Worm (Caenorhabditis elegans) whole organism, L2 larva: ENCODE data around the gene F35F10.1.

ENCODE experiments used
- C34F6.9 ChIP-seq: fragments of 150-350 bp; optimal IDR thresholded peaks from 2 replicates; lab custom pipeline; 2014; ENCODE audit warnings: missing biosample characterization, missing genetic modification characterization
- F13H6.1 ChIP-seq: sonication (generic microtip); optimal IDR thresholded peaks from 2 replicates; lab custom pipeline; 2016; ENCODE audit warnings: missing genetic modification characterization, missing compliant biosample characterization
- Y55F3AM.14 ChIP-seq: fragments of 200-800 bp; sonication (Bioruptor generic); optimal IDR thresholded peaks from 2 replicates; lab custom pipeline; 2018; ENCODE audit warnings: mild to moderate bottlenecking, missing genetic modification characterization, missing compliant biosample characterization
- ZK546.5 ChIP-seq: sonication (generic microtip); optimal IDR thresholded peaks from 2 replicates; lab custom pipeline; 2017; ENCODE audit warnings: missing biosample characterization, missing genetic modification characterization
- alr-1 ChIP-seq: fragments of 150-350 bp; optimal IDR thresholded peaks from 2 replicates; lab custom pipeline; 2014; ENCODE audit warnings: missing biosample characterization, missing genetic modification characterization
- ama-1 ChIP-seq: fragments of 150-350 bp; optimal IDR thresholded peaks from 2 replicates; lab custom pipeline; 2018; ENCODE audit warnings: inconsistent platforms
- blmp-1 ChIP-seq: sonication (generic microtip); optimal IDR thresholded peaks from 2 replicates; lab custom pipeline; 2017; ENCODE audit warnings: missing genetic modification characterization, mild to moderate bottlenecking, missing compliant biosample characterization, antibody characterized with exemption, moderate library complexity; ENCODE audit not compliant: insufficient read depth
- ceh-16 ChIP-seq: fragments of 150-350 bp; optimal IDR thresholded peaks from 2 replicates; lab custom pipeline; 2014; ENCODE audit warnings: missing biosample characterization, missing genetic modification characterization
- ceh-82 ChIP-seq: fragments of 150-350 bp; optimal IDR thresholded peaks from 2 replicates; lab custom pipeline; 2014; ENCODE audit warnings: missing biosample characterization, missing genetic modification characterization
- crh-2 ChIP-seq: sonication (generic microtip); optimal IDR thresholded peaks from 2 replicates; lab custom pipeline; 2017; ENCODE audit warnings: missing biosample characterization, missing genetic modification characterization
- elt-3 ChIP-seq: sonication (generic microtip); optimal IDR thresholded peaks from 2 replicates; lab custom pipeline; 2017; ENCODE audit warnings: missing biosample characterization, missing genetic modification characterization
- gmeb-1 ChIP-seq: fragments of 150-350 bp; optimal IDR thresholded peaks from 2 replicates; lab custom pipeline; 2014; ENCODE audit warnings: missing biosample characterization, missing genetic modification characterization
- lin-13 ChIP-seq: fragments of 150-350 bp; optimal IDR thresholded peaks from 2 replicates; lab custom pipeline; 2014; ENCODE audit warnings: missing biosample characterization, missing genetic modification reagents, missing genetic modification characterization
- lin-39 ChIP-seq: fragments of 150-350 bp; optimal IDR thresholded peaks from 2 replicates; lab custom pipeline; 2014; ENCODE audit warnings: missing biosample characterization, missing genetic modification reagents, missing genetic modification characterization
- lsy-2 ChIP-seq, 2 experiments: fragments of 150-350 bp in 1 of 2; sonication (generic microtip) in 1 of 2; optimal IDR thresholded peaks; 2 replicates each; lab custom pipeline; 2014 to 2017; ENCODE audit warnings: missing biosample characterization in 2 of 2, missing genetic modification characterization in 2 of 2
- mab-5 ChIP-seq: fragments of 150-350 bp; optimal IDR thresholded peaks from 2 replicates; lab custom pipeline; 2014; ENCODE audit warnings: missing biosample characterization, missing genetic modification characterization
- mbf-1 ChIP-seq: sonication (generic microtip); optimal IDR thresholded peaks from 2 replicates; lab custom pipeline; 2017; ENCODE audit warnings: missing biosample characterization, missing genetic modification characterization
- mdl-1 ChIP-seq, 2 experiments: fragments of 150-350 bp in 1 of 2; sonication (generic microtip) in 1 of 2; optimal IDR thresholded peaks; 2 replicates each; lab custom pipeline; 2017; ENCODE audit warnings: missing biosample characterization in 2 of 2, missing genetic modification characterization in 2 of 2
- nhr-10 ChIP-seq: sonication (generic microtip); optimal IDR thresholded peaks from 2 replicates; lab custom pipeline; 2017; ENCODE audit warnings: missing biosample characterization, missing genetic modification characterization
- nhr-21 ChIP-seq: fragments of 150-350 bp; optimal IDR thresholded peaks from 2 replicates; lab custom pipeline; 2014; ENCODE audit warnings: missing biosample characterization, missing genetic modification characterization
- nhr-23 ChIP-seq: fragments of 150-350 bp; optimal IDR thresholded peaks from 2 replicates; lab custom pipeline; 2014; ENCODE audit warnings: missing biosample characterization, missing genetic modification reagents, missing genetic modification characterization
- nhr-237 ChIP-seq: fragments of 150-350 bp; optimal IDR thresholded peaks from 2 replicates; lab custom pipeline; 2014; ENCODE audit warnings: missing biosample characterization, missing genetic modification characterization
- nhr-6 ChIP-seq: fragments of 150-350 bp; optimal IDR thresholded peaks from 2 replicates; lab custom pipeline; 2014; ENCODE audit warnings: missing biosample characterization, missing genetic modification characterization
- nhr-77 ChIP-seq: fragments of 150-350 bp; optimal IDR thresholded peaks from 2 replicates; lab custom pipeline; 2014; ENCODE audit warnings: missing biosample characterization, missing genetic modification characterization
- peb-1 ChIP-seq: fragments of 150-350 bp; optimal IDR thresholded peaks from 2 replicates; lab custom pipeline; 2014; ENCODE audit warnings: missing biosample characterization, missing genetic modification characterization
- sem-4 ChIP-seq: fragments of 150-350 bp; optimal IDR thresholded peaks from 2 replicates; lab custom pipeline; 2014; ENCODE audit warnings: missing biosample characterization, missing genetic modification reagents, missing genetic modification characterization
- skn-1 ChIP-seq: sonication (generic microtip); optimal IDR thresholded peaks from 2 replicates; lab custom pipeline; 2017; ENCODE audit warnings: missing biosample characterization, missing genetic modification characterization
- sma-9 ChIP-seq, 2 experiments: fragments of 150-350 bp in 1 of 2; sonication (generic microtip) in 1 of 2; optimal IDR thresholded peaks; 2 replicates each; lab custom pipeline; 2014 to 2016; ENCODE audit warnings: missing genetic modification characterization in 2 of 2, mild to moderate bottlenecking in 1 of 2, missing biosample characterization in 1 of 2, missing compliant biosample characterization in 1 of 2, missing genetic modification reagents in 1 of 2, moderate library complexity in 1 of 2
- snpc-4 ChIP-seq: fragments of 150-350 bp; optimal IDR thresholded peaks from 2 replicates; lab custom pipeline; 2014; ENCODE audit warnings: missing biosample characterization, missing genetic modification characterization
- ztf-1 ChIP-seq: fragments of 200-800 bp; sonication (Bioruptor generic); conservative IDR thresholded peaks from 2 replicates; pipeline ENCODE4 v1.3.6; 2022; ENCODE audit warnings: missing genetic modification characterization, missing compliant biosample characterization

The F35F10.1 gene

ce11 chrV:3276184-3276583, 39.9 kb upstream of the F35F10.1 start:
- TF ChIP-seq sem-4 (tag; lab: Kevin White, UChicago): peak; percentile 4
- peak; percentile 92 for TF ChIP-seq sma-9 (GFP tag; optimal IDR thresholded peaks at IDR 0.05; lab: Kevin White, UChicago)
- TF ChIP-seq sma-9 (tag; optimal IDR thresholded peaks at IDR 0.05; lab: Kevin White, UChicago): no peak
- no peak for TF ChIP-seq peb-1 (tag; lab: Kevin White, UChicago)
- peak; percentile 80 for TF ChIP-seq F13H6.1 (tag; lab: Kevin White, UChicago)
- TF ChIP-seq elt-3 (tag; lab: Kevin White, UChicago): no peak

- TF ChIP-seq C34F6.9 (peak; percentile 9), ZK546.5 (tag; lab: Kevin White, UChicago) (no peak), lsy-2 (tag; optimal IDR thresholded peaks at IDR 0.05; lab: Kevin White, UChicago) (peak in 1 of 2 experiments; percentile 18)
These were observed 37.9 kb upstream of the F35F10.1 start, which contains the start of gene fbxa-64 for ce11 chrV:3278101-3278639. fbxa-64 (minus strand) TSS chrV:3278151.

- TF ChIP-seq F13H6.1 (tag; lab: Kevin White, UChicago) (peak; percentile 65), skn-1 (tag; lab: Kevin White, UChicago) (no peak), mdl-1 (tag; optimal IDR thresholded peaks at IDR 0.05; lab: Kevin White, UChicago) (no peak), sma-9 (GFP tag; optimal IDR thresholded peaks at IDR 0.05; lab: Kevin White, UChicago) (peak; percentile 78), sma-9 (tag; optimal IDR thresholded peaks at IDR 0.05; lab: Kevin White, UChicago) (no peak), lin-39 (tag; lab: Kevin White, UChicago) (no peak), nhr-6 (tag; lab: Kevin White, UChicago) (no peak), ceh-16 (tag; lab: Kevin White, UChicago) (no peak), lsy-2 (tag; optimal IDR thresholded peaks at IDR 0.05; lab: Kevin White, UChicago) (peak in 1 of 2 experiments; percentile 27)
- TF ChIP-seq, all 48 proteins: peak for 3
These were observed 37.0 kb upstream of the F35F10.1 start for ce11 chrV:3279138-3279537.

- TF ChIP-seq F13H6.1 (tag; lab: Kevin White, UChicago) (peak; percentile 50), snpc-4 (tag; lab: Kevin White, UChicago) (no peak), sma-9 (GFP tag; optimal IDR thresholded peaks at IDR 0.05; lab: Kevin White, UChicago) (peak; percentile 71), sma-9 (tag; optimal IDR thresholded peaks at IDR 0.05; lab: Kevin White, UChicago) (no peak), sem-4 (tag; lab: Kevin White, UChicago) (peak; percentile 8), gmeb-1 (tag; lab: Kevin White, UChicago) (no peak), ceh-16 (tag; lab: Kevin White, UChicago) (no peak)
- TF ChIP-seq, all 48 proteins: peak for 3
These were observed 36.1 kb upstream of the F35F10.1 start, which contains the start of gene T28A11.2 for ce11 chrV:3280009-3280408. T28A11.2 (plus strand) TSS chrV:3280379.

ce11 chrV:3281523-3281922, 34.6 kb upstream of the F35F10.1 start, which contains the start of gene T28A11.25:
T28A11.25 (plus strand) TSS chrV:3281823.
- no peak for TF ChIP-seq nhr-23 (tag; lab: Kevin White, UChicago)
- no peak for TF ChIP-seq nhr-21 (tag; lab: Kevin White, UChicago)
- TF ChIP-seq sma-9 (GFP tag; optimal IDR thresholded peaks at IDR 0.05; lab: Kevin White, UChicago): peak; percentile 64
- TF ChIP-seq sma-9 (tag; optimal IDR thresholded peaks at IDR 0.05; lab: Kevin White, UChicago): no peak
- TF ChIP-seq gmeb-1 (tag; lab: Kevin White, UChicago): no peak

- TF ChIP-seq skn-1 (tag; lab: Kevin White, UChicago): no peak
- no peak for TF ChIP-seq nhr-10 (tag; lab: Kevin White, UChicago)
- no peak for TF ChIP-seq lsy-2 (tag; optimal IDR thresholded peaks at IDR 0.05; lab: Kevin White, UChicago)
- no peak for TF ChIP-seq ZK546.5 (tag; lab: Kevin White, UChicago)
- no peak for TF ChIP-seq snpc-4 (tag; lab: Kevin White, UChicago)
- TF ChIP-seq lin-13: no peak
- TF ChIP-seq F13H6.1 (tag; lab: Kevin White, UChicago): no peak
- no peak for TF ChIP-seq nhr-237 (tag; lab: Kevin White, UChicago)
- TF ChIP-seq, all 48 proteins: peak for 0
These were observed 33.1 kb upstream of the F35F10.1 start, which contains the start of gene str-64 for ce11 chrV:3282957-3283356. str-64 (plus strand) TSS chrV:3283257.

ce11 chrV:3284629-3285028, 31.5 kb upstream of the F35F10.1 start, which contains the start of gene F35F10.5:
F35F10.5 (plus strand) TSS chrV:3284929.
- TF ChIP-seq F13H6.1 (tag; lab: Kevin White, UChicago): no peak
- no peak for TF ChIP-seq nhr-10 (tag; lab: Kevin White, UChicago)
- TF ChIP-seq mab-5 (tag; lab: Kevin White, UChicago): no peak
- TF ChIP-seq nhr-237 (tag; lab: Kevin White, UChicago): no peak
- TF ChIP-seq sem-4 (tag; lab: Kevin White, UChicago): no peak
- TF ChIP-seq nhr-77: no peak
- TF ChIP-seq blmp-1 (tag; lab: Kevin White, UChicago): no peak
- TF ChIP-seq lin-39 (tag; lab: Kevin White, UChicago): no peak
- no peak for TF ChIP-seq alr-1 (tag; lab: Kevin White, UChicago)
- TF ChIP-seq crh-2 (tag; lab: Kevin White, UChicago): no peak
- TF ChIP-seq mbf-1: no peak
- no peak for TF ChIP-seq gmeb-1 (tag; lab: Kevin White, UChicago)
- no peak for TF ChIP-seq Y55F3AM.14 (GFP tag; lab: Kevin White, UChicago)
- no peak for TF ChIP-seq ceh-82
- TF ChIP-seq ztf-1: no peak
- TF ChIP-seq ama-1 (lab: Kevin White, UChicago): no peak
